Fruit fly (Drosophila melanogaster) whole organism, prepupa: ENCODE measurements around the gene CG13065.
A peak's percentile ranks its signal among the peaks of the same experiment; 100 is the strongest.

Experiments used
- CG31627 ChIP-seq: fragments of 200-800 bp; sonication (Bioruptor generic); optimal IDR thresholded peaks from 3 replicates; lab custom pipeline; 2016; ENCODE audit warnings: missing biosample characterization, missing genetic modification characterization
- CG3919 ChIP-seq: fragments of 200-800 bp; sonication (Bioruptor generic); optimal IDR thresholded peaks from 3 replicates; lab custom pipeline; 2016; ENCODE audit warnings: missing biosample characterization, missing genetic modification characterization
- CG4318 ChIP-seq: fragments of 200-800 bp; sonication (Bioruptor generic); optimal IDR thresholded peaks from 3 replicates; lab custom pipeline; 2017; ENCODE audit warnings: missing biosample characterization, mild to moderate bottlenecking, missing genetic modification characterization
- CG6808 ChIP-seq: fragments of 200-800 bp; sonication (Bioruptor generic); optimal IDR thresholded peaks from 3 replicates; lab custom pipeline; 2017; ENCODE audit warnings: missing biosample characterization, missing genetic modification characterization, mild to moderate bottlenecking, moderate library complexity, missing genetic modification reagents
- CG7368 ChIP-seq: fragments of 200-800 bp; sonication (Bioruptor generic); optimal IDR thresholded peaks from 3 replicates; lab custom pipeline; 2016; ENCODE audit warnings: missing biosample characterization, missing genetic modification characterization
- CG8632 ChIP-seq: fragments of 200-800 bp; sonication (Bioruptor generic); optimal IDR thresholded peaks from 3 replicates; lab custom pipeline; 2016; ENCODE audit warnings: missing biosample characterization, missing genetic modification characterization
- Eip75B ChIP-seq: fragments of 200-800 bp; sonication (Bioruptor generic); optimal IDR thresholded peaks from 3 replicates; lab custom pipeline; 2016; ENCODE audit warnings: missing biosample characterization, missing genetic modification characterization
- Hr38 ChIP-seq: sonication (Bioruptor generic); optimal IDR thresholded peaks from 2 replicates; lab custom pipeline; 2016; ENCODE audit warnings: missing biosample characterization, missing genetic modification characterization
- Hr39 ChIP-seq: fragments of 200-800 bp; sonication (Bioruptor generic); optimal IDR thresholded peaks from 2 replicates; lab custom pipeline; 2016; ENCODE audit warnings: missing biosample characterization, missing genetic modification characterization
- Lpt ChIP-seq: fragments of 200-800 bp; sonication (Bioruptor generic); optimal IDR thresholded peaks from 3 replicates; lab custom pipeline; 2016; ENCODE audit warnings: missing biosample characterization, missing genetic modification characterization
- fd59A ChIP-seq: fragments of 200-800 bp; sonication (Bioruptor generic); optimal IDR thresholded peaks from 2 replicates; lab custom pipeline; 2017; ENCODE audit warnings: missing biosample characterization, mild to moderate bottlenecking, missing genetic modification characterization, missing genetic modification reagents
- net ChIP-seq: fragments of 200-800 bp; sonication (Bioruptor generic); optimal IDR thresholded peaks from 3 replicates; lab custom pipeline; 2016; ENCODE audit warnings: missing biosample characterization, missing genetic modification characterization
- pdm3 ChIP-seq: fragments of 200-800 bp; sonication (Bioruptor generic); optimal IDR thresholded peaks from 3 replicates; lab custom pipeline; 2016; ENCODE audit warnings: missing biosample characterization, missing genetic modification characterization

- TF ChIP-seq Hr38 (GFP tag; lab: Kevin White, UChicago) (no peak), CG8632 (no peak), CG31627 (GFP tag; lab: Kevin White, UChicago) (no peak), CG7368 (no peak), pdm3 (no peak), Hr39 (GFP tag; lab: Kevin White, UChicago) (no peak), CG3919 (GFP tag; lab: Kevin White, UChicago) (peak; percentile 22), Lpt (GFP tag; lab: Kevin White, UChicago) (no peak), CG6808 (GFP tag; lab: Kevin White, UChicago) (no peak), fd59A (GFP tag; lab: Kevin White, UChicago) (no peak), Eip75B (GFP tag; lab: Kevin White, UChicago) (no peak), CG4318 (GFP tag; lab: Kevin White, UChicago) (no peak), net (GFP tag; lab: Kevin White, UChicago) (no peak)
These were observed 14.4 kb downstream of the CG13065 start for dm6 chr3L:16291678-16292077.
